Worm (Caenorhabditis elegans): Measurements from ENCODE around the gene smf-1.

Gene smf-1

ce11 chrX:6713277-6713676, 9.6 kb downstream of the smf-1 start, which contains the start of gene nas-11:
Gene nas-11, plus strand, starts transcription at chrX:6713577.
- TF ChIP-seq snpc-4 (GFP tag; optimal IDR thresholded peaks at IDR 0.05) (no peak), snpc-4 (tag; optimal IDR thresholded peaks at IDR 0.05) (no peak), F10E7.11 (tag; optimal IDR thresholded peaks at IDR 0.05) (no peak), T26A5.8 (tag; optimal IDR thresholded peaks at IDR 0.05) (no peak), madf-6 (GFP tag; IDR thresholded peaks at IDR 0.05) (no peak), ztf-18 (tag; optimal IDR thresholded peaks at IDR 0.05) (no peak), efl-1 (GFP tag; optimal IDR thresholded peaks at IDR 0.05) (no peak), nhr-80 (tag; optimal IDR thresholded peaks at IDR 0.05) (no peak)

- TF ChIP-seq nfyb-1 (GFP tag; IDR thresholded peaks at IDR 0.05) (no peak), ztf-26 (tag; optimal IDR thresholded peaks at IDR 0.05) (no peak), K11D2.4 (GFP tag; IDR thresholded peaks at IDR 0.05) (no peak), lir-1 (GFP tag; conservative IDR thresholded peaks at IDR 0.05) (no peak), chd-7 (tag; optimal IDR thresholded peaks at IDR 0.05) (no peak), mcd-1 (GFP tag; IDR thresholded peaks at IDR 0.05) (no peak), C06A6.2 (GFP tag; conservative IDR thresholded peaks at IDR 0.05) (no peak), F57C9.4 (tag; optimal IDR thresholded peaks at IDR 0.05) (no peak), madf-10 (tag; optimal IDR thresholded peaks at IDR 0.05) (no peak), fkh-3 (tag; optimal IDR thresholded peaks at IDR 0.05) (no peak), nfya-1 (tag; optimal IDR thresholded peaks at IDR 0.05; ENCODE audit: borderline replicate concordance, insufficient read depth) (no peak), ceh-100 (GFP tag; IDR thresholded peaks at IDR 0.05) (no peak), snpc-1.3 (tag; optimal IDR thresholded peaks at IDR 0.05; ENCODE audit: insufficient read depth) (no peak), lag-1 (GFP tag; IDR thresholded peaks at IDR 0.05) (no peak), Y56A3A.18 (GFP tag; IDR thresholded peaks at IDR 0.05) (no peak), F33H1.4 (GFP tag; IDR thresholded peaks at IDR 0.05) (no peak)
Measured at ce11 chrX:6709238-6709637, 13.6 kb downstream of the smf-1 start, which contains the start of gene acr-3. Gene acr-3, plus strand, starts transcription at chrX:6709538.

- TF ChIP-seq lsy-27 (tag; optimal IDR thresholded peaks at IDR 0.05; ENCODE audit: borderline replicate concordance, insufficient read depth) (no peak), attf-3 (GFP tag; conservative IDR thresholded peaks at IDR 0.05) (no peak), fkh-3 (tag; optimal IDR thresholded peaks at IDR 0.05) (no peak), ccch-3 (GFP tag; optimal IDR thresholded peaks at IDR 0.05) (no peak), ztf-18 (tag; optimal IDR thresholded peaks at IDR 0.05) (no peak)
Measured at ce11 chrX:6705156-6705555, 17.7 kb downstream of the smf-1 start.

- no peak for TF ChIP-seq snpc-4 (GFP tag; optimal IDR thresholded peaks at IDR 0.05)
- no peak for TF ChIP-seq snpc-4 (tag; optimal IDR thresholded peaks at IDR 0.05)
- 0 out of 2 replicates have a peak, but pooled peaks have one; percentile 20 for TF ChIP-seq K11D2.4 (GFP tag; IDR thresholded peaks at IDR 0.05)
- no peak for TF ChIP-seq Y95B8A.8 (GFP tag; IDR thresholded peaks at IDR 0.05)
- 0 out of 2 replicates have a peak, but pooled peaks have one; percentile 30 for TF ChIP-seq sea-2 (GFP tag; IDR thresholded peaks at IDR 0.05)
- no peak for TF ChIP-seq madf-6 (GFP tag; IDR thresholded peaks at IDR 0.05)
- 0 out of 2 replicates have a peak, but pooled peaks have one; percentile 33 for TF ChIP-seq hsf-1 (GFP tag; IDR thresholded peaks at IDR 0.05)
- no peak for TF ChIP-seq dpl-1 (GFP tag; optimal IDR thresholded peaks at IDR 0.05)
- TF ChIP-seq aptf-3 (GFP tag; IDR thresholded peaks at IDR 0.05): no peak
- TF ChIP-seq xnd-1 (tag; optimal IDR thresholded peaks at IDR 0.05): no peak
- no peak for TF ChIP-seq F37B4.10 (GFP tag; IDR thresholded peaks at IDR 0.05)
- no peak for TF ChIP-seq hrde-1 (tag; optimal IDR thresholded peaks at IDR 0.05; ENCODE audit: borderline replicate concordance)
- TF ChIP-seq Y53F4B.3 (GFP tag; IDR thresholded peaks at IDR 0.05): no peak
Measured at ce11 chrX:6702249-6702648, 20.6 kb downstream of the smf-1 start, which contains the start of gene acr-2. Gene acr-2, plus strand, starts transcription at chrX:6702549.
